Fruit fly (Drosophila melanogaster) whole organism, adult: Measurements from ENCODE around the gene Myb.

Source experiments
- CG12768 ChIP-seq: fragments of 200-800 bp; sonication (Bioruptor generic); optimal IDR thresholded peaks from 2 replicates; lab custom pipeline; 2017; ENCODE audit warnings: missing biosample characterization, missing genetic modification characterization, mild to moderate bottlenecking, moderate library complexity, missing genetic modification reagents
- Clk ChIP-seq: fragments of 200-800 bp; sonication (Bioruptor generic); optimal IDR thresholded peaks from 2 replicates; lab custom pipeline; 2017; ENCODE audit warnings: missing biosample characterization, missing genetic modification characterization
- Crg-1 ChIP-seq: fragments of 200-800 bp; sonication (Bioruptor generic); optimal IDR thresholded peaks from 2 replicates; lab custom pipeline; 2016; ENCODE audit warnings: missing biosample characterization, missing genetic modification characterization
- Mnt ChIP-seq: fragments of 200-800 bp; sonication (Bioruptor generic); optimal IDR thresholded peaks from 2 replicates; lab custom pipeline; 2016; ENCODE audit warnings: missing biosample characterization, mild to moderate bottlenecking, missing genetic modification characterization
- kay ChIP-seq: fragments of 200-800 bp; sonication (Bioruptor generic); peaks from one replicate; lab custom pipeline; 2016; ENCODE audit warnings: missing biosample characterization, missing genetic modification characterization, borderline replicate concordance
- pad ChIP-seq: fragments of 200-800 bp; sonication (Bioruptor generic); optimal IDR thresholded peaks from 3 replicates; lab custom pipeline; 2017; ENCODE audit warnings: missing biosample characterization, missing genetic modification characterization, mild to moderate bottlenecking, moderate library complexity, missing genetic modification reagents
- toe ChIP-seq: fragments of 200-800 bp; sonication (Bioruptor generic); optimal IDR thresholded peaks from 2 replicates; lab custom pipeline; 2016; ENCODE audit warnings: missing biosample characterization, missing genetic modification characterization

DNA sequence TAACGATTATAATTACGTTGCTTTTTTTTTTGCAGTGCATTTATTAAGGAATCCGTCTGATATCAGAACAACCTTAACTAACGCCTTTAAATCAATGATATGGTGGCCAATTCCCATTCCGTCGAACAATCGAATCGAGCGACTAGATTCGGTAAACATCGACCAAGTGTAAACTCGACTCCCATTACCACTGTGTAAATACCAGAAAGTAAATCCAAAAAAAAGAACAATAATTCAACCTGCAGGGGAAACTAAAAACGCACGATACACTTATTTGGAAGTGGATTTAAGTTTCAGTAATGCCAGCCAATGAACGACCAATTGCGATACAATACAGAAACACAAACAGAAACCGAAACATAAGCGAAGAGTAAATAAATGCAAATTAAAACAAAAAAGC, 52.1 kb downstream of the Myb start:
- TF ChIP-seq toe: no peak
- no peak for TF ChIP-seq kay (GFP tag; lab: Kevin White, UChicago)
- TF ChIP-seq Mnt (GFP tag; lab: Kevin White, UChicago): no peak
- no peak for TF ChIP-seq Crg-1 (GFP tag; lab: Kevin White, UChicago)
- TF ChIP-seq pad (GFP tag; lab: Kevin White, UChicago): peak; percentile 42
- no peak for TF ChIP-seq CG12768 (GFP tag; lab: Kevin White, UChicago)
- TF ChIP-seq Clk (GFP tag; lab: Kevin White, UChicago): no peak
